Fruit fly (Drosophila melanogaster) whole organism, pupa: ENCODE data around the gene CG8135.

Source experiments
- CG10348 ChIP-seq: fragments of 200-800 bp; sonication (Bioruptor generic); IDR thresholded peaks from 2 replicates; pipeline ENCODE4 v1.3.6; 2022; ENCODE audit warnings: missing biosample characterization, missing genetic modification characterization
- CG12605 ChIP-seq: fragments of 200-800 bp; sonication (Bioruptor generic); IDR thresholded peaks from 2 replicates; pipeline ENCODE4 v1.3.6; 2022; ENCODE audit warnings: missing biosample characterization, missing genetic modification characterization
- CG13204 ChIP-seq: fragments of 200-800 bp; sonication (Bioruptor generic); optimal IDR thresholded peaks from 2 replicates; lab custom pipeline; 2018; ENCODE audit warnings: missing biosample characterization, mild to moderate bottlenecking, missing genetic modification characterization, moderate library complexity
- CG14655 ChIP-seq: fragments of 200-800 bp; sonication (Bioruptor generic); optimal IDR thresholded peaks from 3 replicates; lab custom pipeline; 2017; ENCODE audit warnings: mild to moderate bottlenecking, missing biosample characterization, missing genetic modification reagents, missing genetic modification characterization
- CG17806 ChIP-seq: fragments of 200-800 bp; sonication (Bioruptor generic); optimal IDR thresholded peaks from 2 replicates; lab custom pipeline; 2018; ENCODE audit warnings: missing biosample characterization, mild to moderate bottlenecking, missing genetic modification characterization, moderate library complexity
- CG32121 ChIP-seq: fragments of 200-800 bp; sonication (Bioruptor generic); IDR thresholded peaks from 2 replicates; pipeline ENCODE4 v1.3.6; 2022; ENCODE audit warnings: missing biosample characterization, missing genetic modification characterization
- CG34367 ChIP-seq: fragments of 200-800 bp; sonication (Bioruptor generic); optimal IDR thresholded peaks from 2 replicates; lab custom pipeline; 2018; ENCODE audit warnings: missing biosample characterization, mild to moderate bottlenecking, missing genetic modification characterization
- CG4496 ChIP-seq: fragments of 200-800 bp; sonication (Bioruptor generic); IDR thresholded peaks from 3 replicates; pipeline ENCODE4 v1.3.6; 2022; ENCODE audit warnings: missing biosample characterization, missing genetic modification characterization
- CG8159 ChIP-seq: fragments of 200-800 bp; sonication (Bioruptor generic); optimal IDR thresholded peaks from 3 replicates; lab custom pipeline; 2018; ENCODE audit warnings: missing biosample characterization, mild to moderate bottlenecking, missing genetic modification characterization, moderate library complexity
- CG8301 ChIP-seq: fragments of 200-800 bp; sonication (Bioruptor generic); optimal IDR thresholded peaks from 2 replicates; lab custom pipeline; 2018; ENCODE audit warnings: missing biosample characterization, mild to moderate bottlenecking, missing genetic modification characterization
- D1 ChIP-seq: fragments of 200-800 bp; sonication (Bioruptor generic); optimal IDR thresholded peaks from 2 replicates; lab custom pipeline; 2018; ENCODE audit warnings: missing biosample characterization, mild to moderate bottlenecking, missing genetic modification characterization, moderate library complexity
- EcR ChIP-seq: fragments of 200-800 bp; sonication (Bioruptor generic); optimal IDR thresholded peaks from 3 replicates; lab custom pipeline; 2019; ENCODE audit warnings: missing biosample characterization, missing genetic modification characterization, mild to moderate bottlenecking, moderate library complexity, missing genetic modification reagents
- Ets98B ChIP-seq: fragments of 200-800 bp; sonication (Bioruptor generic); IDR thresholded peaks from 2 replicates; pipeline ENCODE4 v1.3.6; 2022; ENCODE audit warnings: missing biosample characterization, missing genetic modification characterization
- Pif1A ChIP-seq: fragments of 200-800 bp; sonication (Bioruptor generic); optimal IDR thresholded peaks from 3 replicates; lab custom pipeline; 2016; ENCODE audit warnings: missing biosample characterization, missing genetic modification characterization
- Snoo ChIP-seq: fragments of 200-800 bp; sonication (Bioruptor generic); optimal IDR thresholded peaks from 3 replicates; lab custom pipeline; 2017; ENCODE audit warnings: missing biosample characterization, mild to moderate bottlenecking, missing genetic modification characterization, inconsistent platforms
- fd96Ca ChIP-seq: fragments of 200-800 bp; sonication (Bioruptor generic); IDR thresholded peaks from 3 replicates; pipeline ENCODE4 v1.3.6; 2022; ENCODE audit warnings: missing biosample characterization, missing genetic modification characterization
- rn ChIP-seq: fragments of 200-800 bp; sonication (Bioruptor generic); IDR thresholded peaks from 2 replicates; pipeline ENCODE4 v1.3.6; 2022; ENCODE audit warnings: missing biosample characterization, missing genetic modification characterization

CG8135 gene

dm6 chr3R:9456373-9456772 lies 52.2 kb downstream of the CG8135 start, which contains the start of gene GstZ1:
GstZ1 (minus strand) TSS chr3R:9456546.
- TF ChIP-seq CG34367 (tag; lab: Kevin White, UChicago) (no peak), CG14655 (GFP tag; lab: Kevin White, UChicago) (no peak), rn (GFP tag; lab: Robert Waterston, UW) (no peak), CG12605 (GFP tag; lab: Robert Waterston, UW) (no peak), CG8301 (tag; lab: Kevin White, UChicago) (no peak), CG4496 (GFP tag; lab: Robert Waterston, UW) (no peak), Pif1A (no peak), fd96Ca (no peak), CG10348 (no peak), CG17806 (tag; lab: Kevin White, UChicago) (no peak), CG8159 (tag; lab: Kevin White, UChicago) (no peak), CG32121 (GFP tag; lab: Robert Waterston, UW) (no peak), EcR (GFP tag; lab: Kevin White, UChicago) (no peak), Ets98B (no peak), D1 (tag; lab: Kevin White, UChicago) (no peak), CG13204 (GFP tag; lab: Kevin White, UChicago) (no peak), Snoo (tag; lab: Kevin White, UChicago) (no peak)
